Fruit fly (Drosophila melanogaster) whole organism, wandering third instar larva: ENCODE data around the gene CG5026.

Experiments
- CG32264 ChIP-seq: fragments of 200-800 bp; sonication (Bioruptor generic); optimal IDR thresholded peaks from 2 replicates; lab custom pipeline; 2016; ENCODE audit warnings: missing biosample characterization, missing genetic modification characterization
- Dfd ChIP-seq: fragments of >200 bp; optimal IDR thresholded peaks from 2 replicates; lab custom pipeline; 2017; ENCODE audit warnings: missing biosample characterization, missing genetic modification characterization
- Hnf4 ChIP-seq: fragments of 200-800 bp; sonication (Bioruptor generic); optimal IDR thresholded peaks from 2 replicates; lab custom pipeline; 2016; ENCODE audit warnings: missing biosample characterization, mild to moderate bottlenecking, missing genetic modification characterization
- Hr78 ChIP-seq: fragments of >200 bp; optimal IDR thresholded peaks from 2 replicates; lab custom pipeline; 2017; ENCODE audit warnings: missing biosample characterization, missing genetic modification characterization
- Sp1 ChIP-seq: fragments of 200-800 bp; sonication (Bioruptor generic); optimal IDR thresholded peaks from 3 replicates; lab custom pipeline; 2019; ENCODE audit warnings: missing biosample characterization, mild to moderate bottlenecking, missing genetic modification characterization, moderate library complexity
- Vsx2 ChIP-seq: fragments of 200-300, 225-300 bp; sonication (Bioruptor generic); optimal IDR thresholded peaks from 2 replicates; lab custom pipeline; 2018; ENCODE audit warnings: missing biosample characterization, missing genetic modification characterization; ENCODE audit not compliant: partially characterized antibody
- br ChIP-seq: fragments of 200-800 bp; sonication (Bioruptor generic); optimal IDR thresholded peaks from 2 replicates; lab custom pipeline; 2016; ENCODE audit warnings: missing biosample characterization, missing genetic modification characterization
- lola ChIP-seq: fragments of >200 bp; optimal IDR thresholded peaks from 2 replicates; lab custom pipeline; 2017; ENCODE audit warnings: missing biosample characterization, missing genetic modification characterization
- pan ChIP-seq: fragments of >200 bp; optimal IDR thresholded peaks from 2 replicates; lab custom pipeline; 2017
- psq ChIP-seq: fragments of 200-800 bp; sonication (Bioruptor generic); optimal IDR thresholded peaks from 3 replicates; lab custom pipeline; 2017; ENCODE audit warnings: missing biosample characterization, mild to moderate bottlenecking, missing genetic modification characterization, moderate library complexity
- usp ChIP-seq: fragments of >200 bp; optimal IDR thresholded peaks from 2 replicates; lab custom pipeline; 2017; ENCODE audit warnings: missing biosample characterization, missing genetic modification characterization

DNA sequence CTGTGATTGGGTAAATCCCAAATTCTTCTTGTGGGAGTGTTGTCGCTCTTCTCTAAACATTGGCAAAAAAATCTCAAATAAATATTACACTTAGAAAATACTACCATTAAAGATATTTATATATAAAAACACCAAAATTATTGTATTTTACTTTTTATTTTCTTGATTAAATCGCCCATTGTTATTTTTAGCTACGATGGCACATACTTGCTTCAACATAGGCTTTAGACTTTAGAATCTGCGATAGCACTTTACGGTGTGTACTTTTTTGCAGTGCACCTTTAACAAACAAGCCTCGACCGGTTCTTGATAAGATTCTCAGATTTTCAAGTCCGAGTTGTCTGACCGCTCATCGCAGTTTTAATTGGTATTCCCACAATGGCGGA lies 13.7 kb upstream of the CG5026 start, which contains the start of gene GNBP3:
- TF ChIP-seq CG32264 (GFP tag; lab: Kevin White, UChicago) (peak; percentile 72), usp (GFP tag; lab: Kevin White, UChicago) (no peak), br (GFP tag; lab: Kevin White, UChicago) (peak; percentile 91), psq (GFP tag; lab: Kevin White, UChicago) (peak; percentile 84), Hnf4 (GFP tag; lab: Kevin White, UChicago) (no peak), Vsx2 (GFP tag; lab: Kevin White, UChicago) (peak; percentile 42), lola (GFP tag; lab: Kevin White, UChicago) (no peak), Hr78 (GFP tag; lab: Kevin White, UChicago) (no peak), Sp1 (peak; percentile 96), Dfd (GFP tag; lab: Kevin White, UChicago) (no peak), pan (lab: Kevin White, UChicago) (no peak)
